Worm (Caenorhabditis elegans): ENCODE measurements around the gene F55C12.19.

Gene F55C12.19

DNA sequence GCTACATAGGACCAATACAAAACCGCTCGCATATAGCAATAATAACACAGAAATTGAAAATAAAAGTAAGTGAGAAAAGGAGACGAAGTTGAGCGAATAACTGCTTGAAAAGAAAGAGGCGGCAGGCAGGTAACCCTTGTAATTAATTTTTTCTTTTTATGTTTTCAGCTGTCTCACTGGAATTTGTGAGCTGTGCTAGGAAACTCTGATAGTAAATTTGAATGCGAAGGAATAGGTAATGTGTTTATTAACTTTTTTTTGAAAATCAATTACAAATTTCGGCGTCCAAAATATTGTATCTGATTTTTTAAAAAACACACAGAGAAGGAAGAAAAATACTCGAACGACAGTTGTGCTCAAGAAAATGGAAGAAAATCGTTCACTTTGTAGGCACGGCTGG, 13.9 kb upstream of the F55C12.19 start, which contains the start of gene H41C03.2:
TSS of gene H41C03.2 (minus strand) at position 101 of the 400 bp plus-strand sequence.
- peak; percentile 25 for TF ChIP-seq fkh-8 (tag; optimal IDR thresholded peaks at IDR 0.05)
- no peak for TF ChIP-seq unc-62 (GFP tag; optimal IDR thresholded peaks at IDR 0.05)

DNA sequence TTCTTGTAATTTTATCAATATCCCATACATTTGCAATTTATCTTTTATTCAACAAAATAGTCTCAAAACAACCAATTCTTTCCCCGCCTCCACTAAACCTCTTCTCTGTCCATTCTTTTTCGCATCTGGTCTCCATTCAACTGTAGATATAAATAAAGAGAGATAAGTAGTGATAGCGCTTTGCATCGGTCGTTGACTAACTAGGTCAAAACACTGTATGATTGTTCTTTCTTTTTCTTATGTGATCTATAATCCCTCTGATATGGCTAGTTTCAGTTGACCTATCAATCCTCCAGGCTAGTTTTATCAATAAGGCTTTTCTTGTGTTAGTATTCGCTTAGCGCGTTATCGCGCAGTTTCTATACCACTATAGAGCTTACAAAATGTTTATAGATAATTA, 12.7 kb upstream of the F55C12.19 start:
- peak in 2 of 6 experiments; percentile 51 to 80 for TF ChIP-seq elt-3 (tag; optimal IDR thresholded peaks at IDR 0.05)
- no peak for TF ChIP-seq nhr-90 (tag; optimal IDR thresholded peaks at IDR 0.05; ENCODE audit: poor library complexity)
- TF ChIP-seq nhr-85 (tag): peak; percentile 55
- TF ChIP-seq blmp-1 (tag; optimal IDR thresholded peaks at IDR 0.05): peak; percentile 73

- no peak for TF ChIP-seq hlh-17 (GFP tag; optimal IDR thresholded peaks at IDR 0.05; ENCODE audit: borderline replicate concordance)
- TF ChIP-seq blmp-1 (tag; optimal IDR thresholded peaks at IDR 0.05): peak; percentile 17
- peak; percentile 17 for TF ChIP-seq lin-14 (GFP tag; optimal IDR thresholded peaks at IDR 0.05)
Observed at ce11 chrII:5854122-5854521, 11.8 kb upstream of the F55C12.19 start, which contains the start of gene H41C03.1. TSS of gene H41C03.1 (plus strand) at chrII:5854422.

DNA sequence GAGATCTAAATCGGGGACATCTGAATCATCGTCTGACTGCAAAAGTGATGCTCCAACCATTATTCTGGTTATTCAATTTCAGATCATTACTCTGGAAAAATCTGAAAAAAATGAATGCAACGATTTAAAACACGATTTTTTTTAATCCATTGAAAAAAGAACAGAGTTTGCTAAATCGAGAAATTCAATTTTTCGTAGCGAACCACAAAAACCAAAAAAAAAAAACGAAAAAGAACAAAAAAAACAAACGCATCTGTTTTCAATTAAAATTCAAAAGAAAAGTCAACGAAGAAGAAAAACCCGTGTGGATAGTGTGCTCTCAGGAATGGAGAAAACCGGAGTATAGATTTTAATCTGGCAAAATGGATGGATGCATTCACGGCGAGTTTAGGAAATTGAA, 7.6 kb upstream of the F55C12.19 start, which contains the start of gene F55C12.4:
TSS of gene F55C12.4 (minus strand) at position 101 of the 400 bp plus-strand sequence.
- TF ChIP-seq snpc-4 (tag; optimal IDR thresholded peaks at IDR 0.05) (no peak), ceh-88 (GFP tag; IDR thresholded peaks at IDR 0.05) (no peak), elt-3 (tag; optimal IDR thresholded peaks at IDR 0.05) (no peak), lin-14 (GFP tag; optimal IDR thresholded peaks at IDR 0.05) (peak; percentile 33)

- TF ChIP-seq lin-14 (GFP tag; optimal IDR thresholded peaks at IDR 0.05): peak; percentile 49
- no peak for TF ChIP-seq aha-1 (tag; optimal IDR thresholded peaks at IDR 0.05)
Observed at ce11 chrII:5860621-5861020, 5.3 kb upstream of the F55C12.19 start.

ce11 chrII:5863893-5864292, 2.0 kb upstream of the F55C12.19 start, which contains the start of gene tag-234:
TSS of gene tag-234 (plus strand) at chrII:5864193.
- TF ChIP-seq nhr-11 (tag; optimal IDR thresholded peaks at IDR 0.05): no peak
- peak; percentile 2 for TF ChIP-seq elt-2 (tag; optimal IDR thresholded peaks at IDR 0.05)

- TF ChIP-seq elt-2 (tag; optimal IDR thresholded peaks at IDR 0.05): no peak
- TF ChIP-seq dpl-1 (GFP tag; optimal IDR thresholded peaks at IDR 0.05): peak in 1 of 3 experiments; percentile 20
- TF ChIP-seq hlh-4 (tag; optimal IDR thresholded peaks at IDR 0.05): no peak
- no peak for TF ChIP-seq mab-9 (GFP tag; IDR thresholded peaks at IDR 0.05)
- no peak for TF ChIP-seq ces-1 (GFP tag; optimal IDR thresholded peaks at IDR 0.05)
- TF ChIP-seq ceh-63 (GFP tag; optimal IDR thresholded peaks at IDR 0.05): no peak
- no peak for TF ChIP-seq nhr-84 (tag; optimal IDR thresholded peaks at IDR 0.05)
- no peak for TF ChIP-seq F16B12.6 (tag; optimal IDR thresholded peaks at IDR 0.05)
- no peak for TF ChIP-seq lin-39 (tag; optimal IDR thresholded peaks at IDR 0.05)
- TF ChIP-seq alr-1 (tag; optimal IDR thresholded peaks at IDR 0.05; ENCODE audit: borderline replicate concordance): no peak
- TF ChIP-seq efl-1 (optimal IDR thresholded peaks at IDR 0.05): no peak
- peak in 1 of 2 experiments; percentile 40 for TF ChIP-seq efl-1 (GFP tag; optimal IDR thresholded peaks at IDR 0.05 in 1 of 2)
- no peak for TF ChIP-seq efl-3 (GFP tag; optimal IDR thresholded peaks at IDR 0.05)
- TF ChIP-seq snu-23 (GFP tag; optimal IDR thresholded peaks at IDR 0.05): no peak
- TF ChIP-seq sptf-1 (tag; optimal IDR thresholded peaks at IDR 0.05): no peak
Observed at ce11 chrII:5866920-5867319, 981 bp downstream of the F55C12.19 start.

- TF ChIP-seq dsc-1 (tag; optimal IDR thresholded peaks at IDR 0.05): peak; percentile 48
- peak; percentile 48 for TF ChIP-seq lin-14 (GFP tag; optimal IDR thresholded peaks at IDR 0.05)
- TF ChIP-seq nhr-85 (tag): peak; percentile 39
- TF ChIP-seq lsy-2 (tag; optimal IDR thresholded peaks at IDR 0.05): peak in 1 of 2 experiments; percentile 15
- TF ChIP-seq sup-37 (GFP tag; optimal IDR thresholded peaks at IDR 0.05): no peak
Observed at ce11 chrII:5871508-5871907, 5.6 kb downstream of the F55C12.19 start.

All from whole organism, L1 larva.